Fruit fly (Drosophila melanogaster) whole organism, embryonic: ENCODE measurements around the gene Sgf11.

Source experiments
- Bgb ChIP-seq: fragments of 200-800 bp; sonication (Bioruptor generic); IDR thresholded peaks from 2 replicates; pipeline ENCODE4 v1.3.6; 2022; ENCODE audit warnings: missing biosample characterization, missing genetic modification characterization; ENCODE audit not compliant: partially characterized antibody
- CG10147 ChIP-seq: fragments of 200-800 bp; sonication (Bioruptor generic); optimal IDR thresholded peaks from 2 replicates; lab custom pipeline; 2019; ENCODE audit warnings: missing biosample characterization, mild to moderate bottlenecking, missing genetic modification characterization, moderate library complexity
- CG10267 ChIP-seq: fragments of 200-800 bp; sonication (Bioruptor generic); optimal IDR thresholded peaks from 2 replicates; lab custom pipeline; 2018; ENCODE audit warnings: missing biosample characterization, mild to moderate bottlenecking, missing genetic modification characterization, moderate library complexity
- CG10321 ChIP-seq: fragments of 200-800 bp; sonication (Bioruptor generic); IDR thresholded peaks from 2 replicates; pipeline ENCODE4 v1.3.6; 2022; ENCODE audit warnings: missing biosample characterization, missing genetic modification characterization
- CG11093 ChIP-seq: fragments of 200-800 bp; sonication (Bioruptor generic); IDR thresholded peaks from 3 replicates; pipeline ENCODE4 v1.3.6; 2022; ENCODE audit warnings: missing biosample characterization, missing genetic modification characterization
- CG12299 ChIP-seq: fragments of 200-800 bp; sonication (Bioruptor generic); optimal IDR thresholded peaks from 2 replicates; lab custom pipeline; 2018; ENCODE audit warnings: missing biosample characterization, mild to moderate bottlenecking, missing genetic modification characterization
- CG12659 ChIP-seq: fragments of 200-800 bp; sonication (Bioruptor generic); optimal IDR thresholded peaks from 3 replicates; lab custom pipeline; 2017; ENCODE audit warnings: mild to moderate bottlenecking, missing biosample characterization, missing genetic modification reagents, missing genetic modification characterization
- CG14014 ChIP-seq: fragments of 200-800 bp; sonication (Bioruptor generic); IDR thresholded peaks from 2 replicates; pipeline ENCODE4 v1.3.6; 2022; ENCODE audit warnings: missing biosample characterization, missing genetic modification characterization
- CG1603 ChIP-seq: fragments of 200-800 bp; sonication (Bioruptor generic); optimal IDR thresholded peaks from 2 replicates; lab custom pipeline; 2019; ENCODE audit warnings: missing biosample characterization, mild to moderate bottlenecking, missing genetic modification characterization, moderate library complexity
- CG17328 ChIP-seq: fragments of 200-800 bp; sonication (Bioruptor generic); IDR thresholded peaks from 2 replicates; pipeline ENCODE4 v1.3.6; 2022; ENCODE audit warnings: missing biosample characterization, missing genetic modification characterization
- CG2889 ChIP-seq: fragments of 200-800 bp; sonication (Bioruptor generic); IDR thresholded peaks from 3 replicates; pipeline ENCODE4 v1.3.6; 2022; ENCODE audit warnings: missing biosample characterization, missing genetic modification characterization
- CG30403 ChIP-seq: fragments of 200-800 bp; sonication (Bioruptor generic); optimal IDR thresholded peaks from 3 replicates; lab custom pipeline; 2016; ENCODE audit warnings: missing biosample characterization, missing genetic modification characterization
- CG32532 ChIP-seq: fragments of 200-800 bp; sonication (Bioruptor generic); IDR thresholded peaks from 2 replicates; pipeline ENCODE4 v1.3.6; 2022; ENCODE audit warnings: missing biosample characterization, missing genetic modification characterization
- CG3281 ChIP-seq: fragments of 200-800 bp; sonication (Bioruptor generic); optimal IDR thresholded peaks from 3 replicates; lab custom pipeline; 2017; ENCODE audit warnings: missing biosample characterization, mild to moderate bottlenecking, missing genetic modification characterization
- CG34224 ChIP-seq: fragments of 200-800 bp; sonication (Bioruptor generic); IDR thresholded peaks from 3 replicates; pipeline ENCODE4 v1.3.6; 2022; ENCODE audit warnings: missing biosample characterization, missing genetic modification characterization; ENCODE audit not compliant: partially characterized antibody
- CG3995 ChIP-seq: fragments of 200-800 bp; sonication (Bioruptor generic); optimal IDR thresholded peaks from 3 replicates; lab custom pipeline; 2016; ENCODE audit warnings: missing biosample characterization, missing genetic modification characterization
- CG6272 ChIP-seq: fragments of 200-800 bp; sonication (Bioruptor generic); IDR thresholded peaks from 2 replicates; pipeline ENCODE4 v1.3.6; 2022; ENCODE audit warnings: missing biosample characterization, missing genetic modification characterization
- CG8359 ChIP-seq: fragments of 200-800 bp; sonication (Bioruptor generic); optimal IDR thresholded peaks from 2 replicates; lab custom pipeline; 2017; ENCODE audit warnings: missing biosample characterization, mild to moderate bottlenecking, missing genetic modification characterization, borderline replicate concordance
- CG8944 ChIP-seq: fragments of 200-800 bp; sonication (Bioruptor generic); optimal IDR thresholded peaks from 3 replicates; lab custom pipeline; 2016; ENCODE audit warnings: missing biosample characterization, missing genetic modification characterization
- CG9437 ChIP-seq: fragments of 200-800 bp; sonication (Bioruptor generic); optimal IDR thresholded peaks from 2 replicates; lab custom pipeline; 2018; ENCODE audit warnings: missing biosample characterization, mild to moderate bottlenecking, missing genetic modification characterization
- CG9727 ChIP-seq: fragments of 200-800 bp; sonication (Bioruptor generic); optimal IDR thresholded peaks from 3 replicates; lab custom pipeline; 2017; ENCODE audit warnings: missing biosample characterization, mild to moderate bottlenecking, missing genetic modification characterization
- CTCF ChIP-seq: fragments of 200-800 bp; sonication (Bioruptor generic); optimal IDR thresholded peaks from 2 replicates; lab custom pipeline; 2017; ENCODE audit warnings: missing biosample characterization, mild to moderate bottlenecking, missing genetic modification characterization, moderate library complexity
- CkIIα-i1 ChIP-seq: fragments of 200-800 bp; sonication (Bioruptor generic); IDR thresholded peaks from 2 replicates; pipeline ENCODE4 v1.3.6; 2022; ENCODE audit warnings: missing biosample characterization, missing genetic modification characterization
- Dll ChIP-seq: fragments of 200-800 bp; sonication (Bioruptor generic); IDR thresholded peaks from 4 replicates; pipeline ENCODE4 v1.3.6; 2022; ENCODE audit warnings: missing biosample characterization, missing genetic modification characterization; ENCODE audit not compliant: partially characterized antibody
- E2f1 ChIP-seq: fragments of 200-800 bp; sonication (Bioruptor generic); IDR thresholded peaks from 2 replicates; pipeline ENCODE4 v1.3.6; 2022; ENCODE audit warnings: missing biosample characterization, missing genetic modification characterization
- Fer1 ChIP-seq: fragments of 200-800 bp; sonication (Bioruptor generic); optimal IDR thresholded peaks from 2 replicates; lab custom pipeline; 2017; ENCODE audit warnings: missing biosample characterization, mild to moderate bottlenecking, missing genetic modification characterization
- Hmr ChIP-seq: fragments of 200-800 bp; sonication (Bioruptor generic); optimal IDR thresholded peaks from 3 replicates; lab custom pipeline; 2017; ENCODE audit warnings: mild to moderate bottlenecking, missing biosample characterization, missing genetic modification reagents, missing genetic modification characterization
- Hr3 ChIP-seq: fragments of 200-800 bp; sonication (Bioruptor generic); optimal IDR thresholded peaks from 3 replicates; lab custom pipeline; 2016; ENCODE audit warnings: missing biosample characterization, missing genetic modification characterization
- Hr51 ChIP-seq, 2 experiments: fragments of 200-800 bp; sonication (Bioruptor generic); optimal IDR thresholded peaks; 2 replicates in 1 of 2; 3 replicates in 1 of 2; lab custom pipeline; 2016 to 2018; ENCODE audit warnings: missing biosample characterization in 2 of 2, missing genetic modification characterization in 2 of 2, mild to moderate bottlenecking in 1 of 2, moderate library complexity in 1 of 2
- Sin3A ChIP-seq: fragments of >200 bp; optimal IDR thresholded peaks from 2 replicates; lab custom pipeline; 2018
- YL-1 ChIP-seq: fragments of 200-800 bp; sonication (Bioruptor generic); optimal IDR thresholded peaks from 3 replicates; lab custom pipeline; 2017; ENCODE audit warnings: missing biosample characterization, mild to moderate bottlenecking, missing genetic modification characterization
- ato ChIP-seq: fragments of 200-800 bp; sonication (Bioruptor generic); IDR thresholded peaks from 2 replicates; pipeline ENCODE4 v1.3.6; 2022; ENCODE audit warnings: missing biosample characterization, missing genetic modification characterization; ENCODE audit not compliant: partially characterized antibody
- bsh ChIP-seq, 2 experiments: fragments of 200-800 bp; sonication (Bioruptor generic); optimal IDR thresholded peaks; 2 replicates each; lab custom pipeline; 2017 to 2018; ENCODE audit warnings: mild to moderate bottlenecking in 2 of 2, missing biosample characterization in 2 of 2, missing genetic modification characterization in 2 of 2, moderate library complexity in 1 of 2
- dmrt99B ChIP-seq: fragments of 200-800 bp; sonication (Bioruptor generic); optimal IDR thresholded peaks from 2 replicates; lab custom pipeline; 2018; ENCODE audit warnings: missing biosample characterization, mild to moderate bottlenecking, missing genetic modification characterization, moderate library complexity
- ftz-f1 ChIP-seq: fragments of 200-800 bp; sonication (Bioruptor generic); optimal IDR thresholded peaks from 2 replicates; lab custom pipeline; 2016; ENCODE audit warnings: missing biosample characterization, missing genetic modification characterization
- gfzf ChIP-seq: fragments of 200-800 bp; sonication (Bioruptor generic); optimal IDR thresholded peaks from 2 replicates; lab custom pipeline; 2016; ENCODE audit warnings: missing biosample characterization, mild to moderate bottlenecking, missing genetic modification characterization, moderate library complexity
- grn ChIP-seq: fragments of 200-800 bp; sonication (Bioruptor generic); optimal IDR thresholded peaks from 3 replicates; lab custom pipeline; 2017; ENCODE audit warnings: missing biosample characterization, missing genetic modification characterization
- gsb ChIP-seq: fragments of 200-800 bp; sonication (Bioruptor generic); IDR thresholded peaks from 2 replicates; pipeline ENCODE4 v1.3.6; 2022; ENCODE audit warnings: missing biosample characterization, missing genetic modification characterization
- insv ChIP-seq, 2 experiments: fragments of 200-800 bp; sonication (Bioruptor generic); optimal IDR thresholded peaks; 3 replicates each; lab custom pipeline; 2016 to 2018; ENCODE audit warnings: missing biosample characterization in 2 of 2, missing genetic modification characterization in 2 of 2
- kay ChIP-seq: fragments of 200-800 bp; sonication (Bioruptor generic); optimal IDR thresholded peaks from 2 replicates; lab custom pipeline; 2016; ENCODE audit warnings: missing biosample characterization, missing genetic modification characterization
- nom ChIP-seq: fragments of 200-800 bp; sonication (Bioruptor generic); optimal IDR thresholded peaks from 2 replicates; lab custom pipeline; 2017; ENCODE audit warnings: missing biosample characterization, missing genetic modification characterization, mild to moderate bottlenecking, moderate library complexity, missing genetic modification reagents
- odd ChIP-seq: fragments of 200-800 bp; sonication (Bioruptor generic); optimal IDR thresholded peaks from 2 replicates; lab custom pipeline; 2017; ENCODE audit warnings: missing biosample characterization, mild to moderate bottlenecking, missing genetic modification characterization
- phol ChIP-seq: fragments of 200-800 bp; sonication (Bioruptor generic); optimal IDR thresholded peaks from 3 replicates; lab custom pipeline; 2018; ENCODE audit warnings: missing biosample characterization, mild to moderate bottlenecking, missing genetic modification characterization, moderate library complexity
- pzg ChIP-seq: fragments of 200-800 bp; sonication (Bioruptor generic); optimal IDR thresholded peaks from 3 replicates; lab custom pipeline; 2018; ENCODE audit warnings: missing biosample characterization, mild to moderate bottlenecking, missing genetic modification characterization, moderate library complexity
- sd ChIP-seq: fragments of 200-800 bp; sonication (Bioruptor generic); optimal IDR thresholded peaks from 3 replicates; lab custom pipeline; 2018; ENCODE audit warnings: missing biosample characterization, mild to moderate bottlenecking, missing genetic modification characterization, moderate library complexity
- unpg ChIP-seq: fragments of 200-800 bp; sonication (Bioruptor generic); optimal IDR thresholded peaks from 3 replicates; lab custom pipeline; 2018; ENCODE audit warnings: missing biosample characterization, mild to moderate bottlenecking, missing genetic modification characterization, moderate library complexity
- vvl ChIP-seq: fragments of 200-800 bp; sonication (Bioruptor generic); IDR thresholded peaks from 2 replicates; pipeline ENCODE4 v1.3.6; 2022; ENCODE audit warnings: missing biosample characterization, missing genetic modification characterization
- zf30C ChIP-seq: fragments of 200-800 bp; sonication (Bioruptor generic); optimal IDR thresholded peaks from 3 replicates; lab custom pipeline; 2018; ENCODE audit warnings: missing biosample characterization, mild to moderate bottlenecking, missing genetic modification characterization

Sgf11 gene

dm6 chr3L:18683846-18684245 lies 2.2 kb upstream of the Sgf11 start, which contains the start of gene Chmp1 (continued):
- no peak for TF ChIP-seq phol (tag; lab: Kevin White, UChicago)
- no peak for TF ChIP-seq CG9727 (GFP tag; lab: Kevin White, UChicago)
- TF ChIP-seq insv (GFP tag; optimal IDR thresholded peaks at IDR 0.05; lab: Kevin White, UChicago): peak in 1 of 2 experiments; percentile 93
- no peak for TF ChIP-seq E2f1 (GFP tag; lab: Robert Waterston, UW)
- TF ChIP-seq Bgb (GFP tag; lab: Robert Waterston, UW): peak; percentile 53; the same call in 1 of the 2 replicates
- TF ChIP-seq CG34224 (GFP tag; lab: Robert Waterston, UW): peak; percentile 11; the same call in 1 of the 3 replicates
- peak; percentile 21 for TF ChIP-seq CG1603 (tag; lab: Kevin White, UChicago)
- TF ChIP-seq CG10267 (tag; lab: Kevin White, UChicago): peak; percentile 1
- peak; percentile 85 for TF ChIP-seq YL-1 (GFP tag; lab: Kevin White, UChicago)
- TF ChIP-seq kay: peak; percentile 94
- 0 out of 4 replicates have a peak, but pooled peaks have one; percentile 12 for TF ChIP-seq Dll (GFP tag; lab: Robert Waterston, UW)
- TF ChIP-seq pzg (GFP tag; lab: Kevin White, UChicago): peak; percentile 51
- peak; percentile 63 for TF ChIP-seq gfzf (GFP tag; lab: Kevin White, UChicago)
- no peak for TF ChIP-seq CkIIα-i1 (GFP tag; lab: Robert Waterston, UW)
- peak; percentile 66 for TF ChIP-seq CTCF (GFP tag; lab: Kevin White, UChicago)
- TF ChIP-seq grn: no peak

dm6 chr3L:18675363-18675866 lies 6.2 kb downstream of the Sgf11 start, which contains the start of the genes GNBP2 and GNBP1:
TSS of gene GNBP2 (minus strand) at chr3L:18675413.
TSS of gene GNBP1 (plus strand) at chr3L:18675800.
- TF ChIP-seq CG17328 (GFP tag; lab: Robert Waterston, UW) (peak; percentile 51; the same call in 1 of the 2 replicates), zf30C (no peak), odd (GFP tag; lab: Kevin White, UChicago) (no peak), ato (GFP tag; lab: Robert Waterston, UW) (no peak), CG3995 (GFP tag; lab: Kevin White, UChicago) (no peak), CG11093 (GFP tag; lab: Robert Waterston, UW) (no peak; the same call in 2 of the 3 replicates), ftz-f1 (GFP tag; lab: Kevin White, UChicago) (no peak), unpg (GFP tag; lab: Kevin White, UChicago) (peak; percentile 73), nom (GFP tag; lab: Kevin White, UChicago) (peak; percentile 52), Fer1 (GFP tag; lab: Kevin White, UChicago) (peak; percentile 52), CG6272 (GFP tag; lab: Robert Waterston, UW) (peak; percentile 37; the same call in 1 of the 2 replicates), CG32532 (GFP tag; lab: Robert Waterston, UW) (peak; percentile 71; the same call in 1 of the 2 replicates), Hr51 (GFP tag; optimal IDR thresholded peaks at IDR 0.05; lab: Kevin White, UChicago) (peak in 1 of 2 experiments; percentile 78), bsh (GFP tag; optimal IDR thresholded peaks at IDR 0.05; lab: Kevin White, UChicago) (peak in 1 of 2 experiments; percentile 66), Hr3 (GFP tag; lab: Kevin White, UChicago) (peak; percentile 15), CG8944 (GFP tag; lab: Kevin White, UChicago) (no peak), dmrt99B (tag; lab: Kevin White, UChicago) (peak; percentile 78), Sin3A (lab: Kevin White, UChicago) (no peak), sd (tag; lab: Kevin White, UChicago) (no peak), CG10147 (GFP tag; lab: Kevin White, UChicago) (peak; percentile 57), CG9437 (peak; percentile 39), CG3281 (GFP tag; lab: Kevin White, UChicago) (peak; percentile 51), Hmr (GFP tag; lab: Kevin White, UChicago) (peak; percentile 57), vvl (GFP tag; lab: Robert Waterston, UW) (peak; percentile 84), CG12659 (GFP tag; lab: Kevin White, UChicago) (peak; percentile 32), CG10321 (0 out of 2 replicates have a peak, but pooled peaks have one; percentile 9), CG9727 (GFP tag; lab: Kevin White, UChicago) (peak; percentile 39), CG2889 (GFP tag; lab: Robert Waterston, UW) (no peak), CG14014 (GFP tag; lab: Robert Waterston, UW) (peak; percentile 41; the same call in 1 of the 2 replicates), gsb (peak; percentile 61; the same call in 1 of the 2 replicates), CG8359 (GFP tag; lab: Kevin White, UChicago) (no peak), CG12299 (tag; lab: Kevin White, UChicago) (peak; percentile 44), CG30403 (peak; percentile 51)
